Worm (Caenorhabditis elegans) whole organism, midembryonic: Measurements from ENCODE around the gene gfl-1.

Experiments used
- T22C8.4 ChIP-seq: fragments of 200-800 bp; sonication (Bioruptor generic); IDR thresholded peaks from 2 replicates; pipeline ENCODE4 v1.3.6; 2022; ENCODE audit warnings: missing genetic modification characterization, missing compliant biosample characterization
- cog-1 ChIP-seq: sonication (generic microtip); optimal IDR thresholded peaks from 2 replicates; lab custom pipeline; 2016; ENCODE audit warnings: missing genetic modification characterization, missing compliant biosample characterization
- flt-1 ChIP-seq: fragments of 200-800 bp; sonication (Bioruptor generic); IDR thresholded peaks from 2 replicates; pipeline ENCODE4 v1.3.6; 2022; ENCODE audit warnings: missing genetic modification characterization, missing compliant biosample characterization
- klf-2 ChIP-seq: fragments of 200-800 bp; sonication (Bioruptor generic); conservative IDR thresholded peaks from 2 replicates; pipeline ENCODE4 v1.3.6; 2022; ENCODE audit warnings: missing genetic modification reagents, missing genetic modification characterization, missing compliant biosample characterization
- med-1 ChIP-seq: sonication (generic microtip); optimal IDR thresholded peaks from 2 replicates; lab custom pipeline; 2017; ENCODE audit warnings: missing genetic modification characterization, mild to moderate bottlenecking, missing compliant biosample characterization, antibody characterized with exemption, missing genetic modification reagents; ENCODE audit not compliant: insufficient read depth
- ref-1 ChIP-seq: fragments of 200-800 bp; sonication (Bioruptor generic); conservative IDR thresholded peaks from 2 replicates; pipeline ENCODE4 v1.3.6; 2022; ENCODE audit warnings: missing genetic modification reagents, missing genetic modification characterization, missing compliant biosample characterization
- tab-1 ChIP-seq: fragments of 200-800 bp; sonication (Bioruptor generic); IDR thresholded peaks from 2 replicates; pipeline ENCODE4 v1.3.6; 2022; ENCODE audit warnings: missing genetic modification characterization, missing compliant biosample characterization
- ztf-23 ChIP-seq: fragments of 200-800 bp; sonication (Bioruptor generic); IDR thresholded peaks from 2 replicates; pipeline ENCODE4 v1.3.6; 2022; ENCODE audit warnings: missing genetic modification reagents, missing genetic modification characterization, missing compliant biosample characterization
- ztf-29 ChIP-seq: fragments of 200-800 bp; sonication (Bioruptor generic); IDR thresholded peaks from 2 replicates; pipeline ENCODE4 v1.3.6; 2022; ENCODE audit warnings: missing genetic modification reagents, missing genetic modification characterization, missing compliant biosample characterization

- TF ChIP-seq med-1 (GFP tag; lab: Kevin White, UChicago) (no peak), flt-1 (GFP tag; lab: Robert Waterston, UW) (no peak), T22C8.4 (no peak), ztf-23 (GFP tag; lab: Robert Waterston, UW) (no peak), klf-2 (no peak), ref-1 (no peak), tab-1 (GFP tag; lab: Robert Waterston, UW) (no peak), ztf-29 (GFP tag; lab: Robert Waterston, UW) (no peak), cog-1 (no peak)
Observed at ce11 chrIV:11493899-11494298, 27.2 kb upstream of the gfl-1 start.
